Worm (Caenorhabditis elegans) whole organism, mixed stage, embryonic: ENCODE results near the gene mttu-1.

Experiments
- nhr-12 ChIP-seq: fragments of 150-350 bp; optimal IDR thresholded peaks from 2 replicates; lab custom pipeline; 2014; ENCODE audit warnings: missing biosample characterization, missing genetic modification characterization
- nhr-237 ChIP-seq: fragments of 150-350 bp; optimal IDR thresholded peaks from 2 replicates; lab custom pipeline; 2014; ENCODE audit warnings: missing biosample characterization, missing genetic modification characterization
- nhr-28 ChIP-seq: fragments of 150-350 bp; optimal IDR thresholded peaks from 2 replicates; lab custom pipeline; 2014; ENCODE audit warnings: missing biosample characterization, missing genetic modification characterization

- no peak for TF ChIP-seq nhr-237 (tag; lab: Kevin White, UChicago)
- no peak for TF ChIP-seq nhr-12 (tag; lab: Kevin White, UChicago)
- no peak for TF ChIP-seq nhr-28 (tag; lab: Kevin White, UChicago)
These were observed 44.2 kb upstream of the mttu-1 start for ce11 chrIV:11340735-11341443.
